Fruit fly (Drosophila melanogaster) whole organism, embryonic: Measurements from ENCODE around the gene RPA3.

Source experiments
- Adf1 ChIP-seq: fragments of 200-800 bp; sonication (Bioruptor generic); IDR thresholded peaks from 2 replicates; pipeline ENCODE4 v1.3.6; 2022; ENCODE audit warnings: missing biosample characterization, missing genetic modification characterization
- Aef1 ChIP-seq: fragments of 200-800 bp; sonication (Bioruptor generic); IDR thresholded peaks from 3 replicates; pipeline ENCODE4 v1.3.6; 2022; ENCODE audit warnings: missing biosample characterization, missing genetic modification characterization
- BtbVII ChIP-seq: fragments of 200-800 bp; sonication (Bioruptor generic); optimal IDR thresholded peaks from 3 replicates; lab custom pipeline; 2017; ENCODE audit warnings: missing biosample characterization, mild to moderate bottlenecking, missing genetic modification characterization
- Bteb2 ChIP-seq: fragments of 200-800 bp; sonication (Bioruptor generic); optimal IDR thresholded peaks from 2 replicates; lab custom pipeline; 2016; ENCODE audit warnings: missing biosample characterization, missing genetic modification characterization
- CG10147 ChIP-seq: fragments of 200-800 bp; sonication (Bioruptor generic); optimal IDR thresholded peaks from 2 replicates; lab custom pipeline; 2019; ENCODE audit warnings: missing biosample characterization, mild to moderate bottlenecking, missing genetic modification characterization, moderate library complexity
- CG10267 ChIP-seq: fragments of 200-800 bp; sonication (Bioruptor generic); optimal IDR thresholded peaks from 2 replicates; lab custom pipeline; 2018; ENCODE audit warnings: missing biosample characterization, mild to moderate bottlenecking, missing genetic modification characterization, moderate library complexity
- CG10543 ChIP-seq: fragments of 200-800 bp; sonication (Bioruptor generic); optimal IDR thresholded peaks from 3 replicates; lab custom pipeline; 2017; ENCODE audit warnings: missing biosample characterization, mild to moderate bottlenecking, missing genetic modification characterization, moderate library complexity
- CG10979 ChIP-seq: fragments of 200-800 bp; sonication (Bioruptor generic); optimal IDR thresholded peaks from 2 replicates; lab custom pipeline; 2018; ENCODE audit warnings: missing biosample characterization, mild to moderate bottlenecking, missing genetic modification characterization, moderate library complexity
- CG11504 ChIP-seq: fragments of 200-800 bp; sonication (Bioruptor generic); optimal IDR thresholded peaks from 3 replicates; lab custom pipeline; 2019; ENCODE audit warnings: missing biosample characterization, mild to moderate bottlenecking, missing genetic modification characterization, moderate library complexity
- CG15011 ChIP-seq: fragments of 200-800 bp; sonication (Bioruptor generic); optimal IDR thresholded peaks from 3 replicates; lab custom pipeline; 2018; ENCODE audit warnings: missing biosample characterization, mild to moderate bottlenecking, missing genetic modification characterization
- CG17328 ChIP-seq: fragments of 200-800 bp; sonication (Bioruptor generic); IDR thresholded peaks from 2 replicates; pipeline ENCODE4 v1.3.6; 2022; ENCODE audit warnings: missing biosample characterization, missing genetic modification characterization
- CG17385 ChIP-seq: fragments of 200-800 bp; sonication (Bioruptor generic); optimal IDR thresholded peaks from 3 replicates; lab custom pipeline; 2018; ENCODE audit warnings: missing biosample characterization, mild to moderate bottlenecking, missing genetic modification characterization
- CG17568 ChIP-seq: fragments of 200-800 bp; sonication (Bioruptor generic); optimal IDR thresholded peaks from 2 replicates; lab custom pipeline; 2018; ENCODE audit warnings: missing biosample characterization, mild to moderate bottlenecking, missing genetic modification characterization, moderate library complexity
- CG18599 ChIP-seq: fragments of 200-800 bp; sonication (Bioruptor generic); optimal IDR thresholded peaks from 3 replicates; lab custom pipeline; 2017; ENCODE audit warnings: missing biosample characterization, missing genetic modification characterization, mild to moderate bottlenecking, moderate library complexity, missing genetic modification reagents
- CG31224 ChIP-seq: fragments of 200-800 bp; sonication (Bioruptor generic); IDR thresholded peaks from 2 replicates; pipeline ENCODE4 v1.3.6; 2022; ENCODE audit warnings: missing biosample characterization, missing genetic modification characterization
- CG31365 ChIP-seq: fragments of 200-800 bp; sonication (Bioruptor generic); optimal IDR thresholded peaks from 2 replicates; lab custom pipeline; 2018; ENCODE audit warnings: missing biosample characterization, mild to moderate bottlenecking, missing genetic modification characterization
- CG33557 ChIP-seq: fragments of 200-800 bp; sonication (Bioruptor generic); optimal IDR thresholded peaks from 2 replicates; lab custom pipeline; 2019; ENCODE audit warnings: missing biosample characterization, mild to moderate bottlenecking, missing genetic modification characterization, moderate library complexity
- CG42726 ChIP-seq: fragments of 200-800 bp; sonication (Bioruptor generic); IDR thresholded peaks from 2 replicates; pipeline ENCODE4 v1.3.6; 2022; ENCODE audit warnings: missing biosample characterization, missing genetic modification characterization; ENCODE audit not compliant: partially characterized antibody
- CG6683 ChIP-seq: fragments of 200-800 bp; sonication (Bioruptor generic); optimal IDR thresholded peaks from 2 replicates; lab custom pipeline; 2017; ENCODE audit warnings: missing biosample characterization, mild to moderate bottlenecking, missing genetic modification characterization, missing genetic modification reagents
- CG8281 ChIP-seq: fragments of 200-800 bp; sonication (Bioruptor generic); optimal IDR thresholded peaks from 2 replicates; lab custom pipeline; 2018; ENCODE audit warnings: missing biosample characterization, mild to moderate bottlenecking, missing genetic modification characterization, moderate library complexity
- CG9215 ChIP-seq: fragments of 200-800 bp; sonication (Bioruptor generic); IDR thresholded peaks from 2 replicates; pipeline ENCODE4 v1.3.6; 2022; ENCODE audit warnings: missing biosample characterization, missing genetic modification characterization
- CTCF ChIP-seq: fragments of 200-800 bp; sonication (Bioruptor generic); optimal IDR thresholded peaks from 2 replicates; lab custom pipeline; 2017; ENCODE audit warnings: missing biosample characterization, mild to moderate bottlenecking, missing genetic modification characterization, moderate library complexity
- CkIIα-i1 ChIP-seq: fragments of 200-800 bp; sonication (Bioruptor generic); IDR thresholded peaks from 2 replicates; pipeline ENCODE4 v1.3.6; 2022; ENCODE audit warnings: missing biosample characterization, missing genetic modification characterization
- Ets65A ChIP-seq: fragments of 200-800 bp; sonication (Bioruptor generic); peaks from one replicate; lab custom pipeline; 2016; ENCODE audit warnings: missing biosample characterization, missing genetic modification characterization
- Fer3 ChIP-seq: fragments of 200-800 bp; sonication (Bioruptor generic); optimal IDR thresholded peaks from 2 replicates; lab custom pipeline; 2018; ENCODE audit warnings: missing biosample characterization, mild to moderate bottlenecking, missing genetic modification characterization, moderate library complexity
- Lim3 ChIP-seq: fragments of 200-800 bp; sonication (Bioruptor generic); IDR thresholded peaks from 2 replicates; pipeline ENCODE4 v1.3.6; 2022; ENCODE audit warnings: missing biosample characterization, missing genetic modification characterization
- MTF-1 ChIP-seq: fragments of 200-800 bp; sonication (Bioruptor generic); optimal IDR thresholded peaks from 2 replicates; lab custom pipeline; 2018; ENCODE audit warnings: missing biosample characterization, mild to moderate bottlenecking, missing genetic modification characterization, borderline replicate concordance
- Mes4 ChIP-seq: fragments of 200-800 bp; sonication (Bioruptor generic); optimal IDR thresholded peaks from 2 replicates; lab custom pipeline; 2016; ENCODE audit warnings: missing biosample characterization, missing genetic modification characterization
- Nf-YB ChIP-seq: fragments of 200-800 bp; sonication (Bioruptor generic); optimal IDR thresholded peaks from 3 replicates; lab custom pipeline; 2019; ENCODE audit warnings: missing biosample characterization, mild to moderate bottlenecking, missing genetic modification characterization, moderate library complexity
- Scr ChIP-seq: fragments of 200-800 bp; sonication (Bioruptor generic); IDR thresholded peaks from 2 replicates; pipeline ENCODE4 v1.3.6; 2022; ENCODE audit warnings: missing biosample characterization, missing genetic modification characterization; ENCODE audit not compliant: partially characterized antibody
- Spps ChIP-seq: fragments of 200-800 bp; sonication (Bioruptor generic); optimal IDR thresholded peaks from 2 replicates; lab custom pipeline; 2018; ENCODE audit warnings: missing biosample characterization, mild to moderate bottlenecking, missing genetic modification characterization
- ap ChIP-seq: fragments of 200-800 bp; sonication (Bioruptor generic); IDR thresholded peaks from 2 replicates; pipeline ENCODE4 v1.3.6; 2022; ENCODE audit warnings: missing biosample characterization, missing genetic modification characterization
- ash1 ChIP-seq: fragments of 200-800 bp; sonication (Bioruptor generic); optimal IDR thresholded peaks from 2 replicates; lab custom pipeline; 2018; ENCODE audit warnings: missing biosample characterization, mild to moderate bottlenecking, missing genetic modification characterization
- cad ChIP-seq: fragments of >200 bp; optimal IDR thresholded peaks from 2 replicates; lab custom pipeline; 2017; ENCODE audit warnings: missing biosample characterization, missing genetic modification characterization
- chn ChIP-seq: fragments of 200-800 bp; sonication (Bioruptor generic); optimal IDR thresholded peaks from 2 replicates; lab custom pipeline; 2016; ENCODE audit warnings: missing biosample characterization, missing genetic modification characterization
- ci ChIP-seq: fragments of 200-800 bp; sonication (Bioruptor generic); IDR thresholded peaks from 3 replicates; pipeline ENCODE4 v1.3.6; 2022; ENCODE audit warnings: missing biosample characterization, missing genetic modification characterization
- crol ChIP-seq: fragments of 200-800 bp; sonication (Bioruptor generic); IDR thresholded peaks from 2 replicates; pipeline ENCODE4 v1.3.6; 2022; ENCODE audit warnings: missing biosample characterization, missing genetic modification characterization
- gsb ChIP-seq: fragments of 200-800 bp; sonication (Bioruptor generic); IDR thresholded peaks from 2 replicates; pipeline ENCODE4 v1.3.6; 2022; ENCODE audit warnings: missing biosample characterization, missing genetic modification characterization
- hkb ChIP-seq, 2 experiments: fragments of 200-800 bp in 1 of 2; fragments of >200 bp in 1 of 2; sonication (Bioruptor generic) in 1 of 2; IDR thresholded peaks in 1 of 2; optimal IDR thresholded peaks in 1 of 2; 2 replicates each; pipeline versions ENCODE4 v1.3.6 to Lab custom; 2017 to 2022; ENCODE audit warnings: missing biosample characterization in 1 of 2, missing genetic modification characterization in 1 of 2
- ind ChIP-seq: fragments of 200-800 bp; sonication (Bioruptor generic); optimal IDR thresholded peaks from 3 replicates; lab custom pipeline; 2016; ENCODE audit warnings: missing biosample characterization, missing genetic modification characterization
- odd ChIP-seq: fragments of 200-800 bp; sonication (Bioruptor generic); optimal IDR thresholded peaks from 2 replicates; lab custom pipeline; 2017; ENCODE audit warnings: missing biosample characterization, mild to moderate bottlenecking, missing genetic modification characterization
- phol ChIP-seq: fragments of 200-800 bp; sonication (Bioruptor generic); optimal IDR thresholded peaks from 3 replicates; lab custom pipeline; 2018; ENCODE audit warnings: missing biosample characterization, mild to moderate bottlenecking, missing genetic modification characterization, moderate library complexity
- prd ChIP-seq, 3 experiments: fragments of >200 bp in 2 of 3; fragments of 200-800 bp in 1 of 3; sonication (Bioruptor generic) in 1 of 3; optimal IDR thresholded peaks in 2 of 3; IDR thresholded peaks in 1 of 3; 2 replicates in 2 of 3; 3 replicates in 1 of 3; pipeline versions ENCODE4 v1.3.6 to Lab custom; 2017 to 2022; ENCODE audit warnings: missing biosample characterization in 1 of 3, missing genetic modification characterization in 1 of 3
- row ChIP-seq: fragments of 200-800 bp; sonication (Bioruptor generic); IDR thresholded peaks from 3 replicates; pipeline ENCODE4 v1.3.6; 2022; ENCODE audit warnings: missing biosample characterization, missing genetic modification characterization
- schlank ChIP-seq: fragments of 200-800 bp; sonication (Bioruptor generic); optimal IDR thresholded peaks from 2 replicates; lab custom pipeline; 2018; ENCODE audit warnings: missing biosample characterization, mild to moderate bottlenecking, missing genetic modification characterization
- sima ChIP-seq: fragments of 200-800 bp; sonication (Bioruptor generic); optimal IDR thresholded peaks from 2 replicates; lab custom pipeline; 2016; ENCODE audit warnings: missing biosample characterization, missing genetic modification characterization
- sr ChIP-seq: fragments of 200-800 bp; sonication (Bioruptor generic); IDR thresholded peaks from 3 replicates; pipeline ENCODE4 v1.3.6; 2022; ENCODE audit warnings: missing biosample characterization, missing genetic modification characterization
- tgo ChIP-seq: fragments of 200-800 bp; sonication (Bioruptor generic); IDR thresholded peaks from 3 replicates; pipeline ENCODE4 v1.3.6; 2022; ENCODE audit warnings: missing biosample characterization, missing genetic modification characterization
- toy ChIP-seq: fragments of 200-800 bp; sonication (Bioruptor generic); IDR thresholded peaks from 2 replicates; pipeline ENCODE4 v1.3.6; 2022; ENCODE audit warnings: missing biosample characterization, missing genetic modification characterization
- vfl ChIP-seq: fragments of 200-800 bp; sonication (Bioruptor generic); optimal IDR thresholded peaks from 2 replicates; lab custom pipeline; 2016; ENCODE audit warnings: missing biosample characterization, missing genetic modification characterization

RPA3 gene

DNA sequence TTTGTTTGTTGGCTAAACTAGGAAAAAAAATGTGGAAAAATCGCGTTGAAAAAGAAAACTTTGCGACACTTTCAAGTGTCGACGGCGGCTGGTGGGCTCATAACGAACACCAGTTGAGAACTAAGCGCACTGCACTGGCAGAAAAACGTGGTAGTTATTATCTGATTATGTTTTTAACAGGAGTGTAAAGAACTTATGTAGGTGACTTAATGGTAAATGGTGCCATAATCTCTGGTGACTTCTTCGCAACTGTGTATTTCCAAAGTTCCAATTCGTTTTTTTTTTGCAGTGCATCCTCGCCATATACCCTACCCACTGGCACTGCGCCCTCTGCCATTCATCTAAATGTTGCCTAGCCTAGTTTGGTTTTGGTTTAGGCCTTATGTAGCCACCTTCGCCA is 37.4 kb upstream of the RPA3 start (continued):
- no peak for TF ChIP-seq Fer3

DNA sequence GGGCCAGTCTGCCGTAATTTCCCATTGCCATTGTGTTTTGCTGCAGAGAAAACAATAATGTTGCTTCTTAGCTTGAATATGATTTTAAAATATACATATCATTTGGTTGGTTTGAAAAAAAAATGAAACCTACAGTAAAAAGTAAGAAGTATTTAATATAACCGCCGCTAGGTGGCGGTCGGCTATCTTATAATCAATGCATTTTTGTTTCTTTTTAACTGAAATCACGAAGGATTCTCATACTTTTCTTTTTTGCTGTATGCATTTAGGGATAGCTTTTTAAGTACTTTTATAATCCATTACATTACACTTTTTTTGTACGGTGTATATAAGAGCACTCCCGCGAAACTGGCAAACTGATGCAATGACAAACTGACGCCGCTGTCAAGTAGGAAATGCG is 35.8 kb upstream of the RPA3 start:
- TF ChIP-seq CG10147 (no peak), CG9215 (GFP tag; lab: Robert Waterston, UW) (no peak), CG11504 (peak; percentile 22), schlank (tag; lab: Kevin White, UChicago) (no peak), hkb (optimal IDR thresholded peaks at IDR 0.05; lab: Kevin White, UChicago) (no peak), hkb (GFP tag; IDR thresholded peaks at IDR 0.05; lab: Robert Waterston, UW) (no peak), cad (GFP tag; lab: Kevin White, UChicago) (no peak), Bteb2 (GFP tag; lab: Kevin White, UChicago) (no peak), odd (GFP tag; lab: Kevin White, UChicago) (no peak), Scr (GFP tag; lab: Robert Waterston, UW) (no peak), Spps (tag; lab: Kevin White, UChicago) (no peak), ci (GFP tag; lab: Robert Waterston, UW) (no peak), CG17385 (GFP tag; lab: Kevin White, UChicago) (no peak), Aef1 (GFP tag; lab: Robert Waterston, UW) (no peak), CG31224 (GFP tag; lab: Robert Waterston, UW) (no peak), chn (GFP tag; lab: Kevin White, UChicago) (no peak), phol (tag; lab: Kevin White, UChicago) (peak; percentile 3), CG42726 (GFP tag; lab: Robert Waterston, UW) (no peak), gsb (GFP tag; lab: Robert Waterston, UW) (no peak), CG8281 (tag; lab: Kevin White, UChicago) (peak; percentile 75), MTF-1 (GFP tag; lab: Kevin White, UChicago) (no peak), CG10979 (peak; percentile 56), CG6683 (no peak), CG10267 (tag; lab: Kevin White, UChicago) (no peak), toy (GFP tag; lab: Robert Waterston, UW) (no peak), Nf-YB (GFP tag; lab: Kevin White, UChicago) (no peak), tgo (GFP tag; lab: Robert Waterston, UW) (no peak), CG17568 (GFP tag; lab: Kevin White, UChicago) (no peak), ap (GFP tag; lab: Robert Waterston, UW) (no peak), CG10543 (no peak), CkIIα-i1 (GFP tag; lab: Robert Waterston, UW) (no peak), CG18599 (GFP tag; lab: Kevin White, UChicago) (no peak), ash1 (GFP tag; lab: Kevin White, UChicago) (no peak), Mes4 (no peak), CG15011 (no peak), Ets65A (GFP tag; lab: Kevin White, UChicago) (peak; percentile 39), CG33557 (no peak), row (GFP tag; lab: Robert Waterston, UW) (0 out of 3 replicates have a peak, but pooled peaks have one; percentile 6), crol (GFP tag; lab: Robert Waterston, UW) (no peak), Adf1 (GFP tag; lab: Robert Waterston, UW) (no peak), CG31365 (tag; lab: Kevin White, UChicago) (no peak), prd (optimal IDR thresholded peaks at IDR 0.05; lab: Kevin White, UChicago) (no peak), prd (GFP tag; IDR thresholded peaks at IDR 0.05; lab: Robert Waterston, UW) (no peak), BtbVII (GFP tag; lab: Kevin White, UChicago) (no peak), vfl (no peak), CG17328 (GFP tag; lab: Robert Waterston, UW) (no peak), sima (no peak), CTCF (GFP tag; lab: Kevin White, UChicago) (peak; percentile 75), sr (no peak), ind (no peak), Lim3 (GFP tag; lab: Robert Waterston, UW) (no peak)
